Fruit fly (Drosophila melanogaster) whole organism, embryonic: ENCODE results near the gene Cby.
A peak's percentile ranks its signal among the peaks of the same experiment; 100 is the strongest.

Experiments
- Ada2b ChIP-seq: fragments of 200-800 bp; sonication (Bioruptor generic); IDR thresholded peaks from 2 replicates; pipeline ENCODE4 v1.3.6; 2022; ENCODE audit warnings: missing biosample characterization, missing genetic modification characterization
- Aef1 ChIP-seq: fragments of 200-800 bp; sonication (Bioruptor generic); IDR thresholded peaks from 3 replicates; pipeline ENCODE4 v1.3.6; 2022; ENCODE audit warnings: missing biosample characterization, missing genetic modification characterization
- Bgb ChIP-seq: fragments of 200-800 bp; sonication (Bioruptor generic); IDR thresholded peaks from 2 replicates; pipeline ENCODE4 v1.3.6; 2022; ENCODE audit warnings: missing biosample characterization, missing genetic modification characterization; ENCODE audit not compliant: partially characterized antibody
- CG10321 ChIP-seq: fragments of 200-800 bp; sonication (Bioruptor generic); IDR thresholded peaks from 2 replicates; pipeline ENCODE4 v1.3.6; 2022; ENCODE audit warnings: missing biosample characterization, missing genetic modification characterization
- CG10654 ChIP-seq: fragments of 200-800 bp; sonication (Bioruptor generic); optimal IDR thresholded peaks from 2 replicates; lab custom pipeline; 2016; ENCODE audit warnings: missing biosample characterization, missing genetic modification characterization
- CG11085 ChIP-seq: fragments of 200-800 bp; sonication (Bioruptor generic); IDR thresholded peaks from 2 replicates; pipeline ENCODE4 v1.3.6; 2022; ENCODE audit warnings: missing biosample characterization, missing genetic modification characterization
- CG11696 ChIP-seq: fragments of 200-800 bp; sonication (Bioruptor generic); IDR thresholded peaks from 2 replicates; pipeline ENCODE4 v1.3.6; 2022; ENCODE audit warnings: missing biosample characterization, missing genetic modification characterization
- CG12219 ChIP-seq: fragments of 200-800 bp; sonication (Bioruptor generic); optimal IDR thresholded peaks from 3 replicates; lab custom pipeline; 2018; ENCODE audit warnings: missing biosample characterization, mild to moderate bottlenecking, missing genetic modification characterization
- CG12769 ChIP-seq: fragments of 200-800 bp; sonication (Bioruptor generic); optimal IDR thresholded peaks from 2 replicates; lab custom pipeline; 2019; ENCODE audit warnings: missing biosample characterization, mild to moderate bottlenecking, missing genetic modification characterization, moderate library complexity
- CG15479 ChIP-seq: fragments of 200-800 bp; sonication (Bioruptor generic); optimal IDR thresholded peaks from 3 replicates; lab custom pipeline; 2019; ENCODE audit warnings: missing biosample characterization, mild to moderate bottlenecking, missing genetic modification characterization, moderate library complexity
- CG18011 ChIP-seq: fragments of 200-800 bp; sonication (Bioruptor generic); optimal IDR thresholded peaks from 2 replicates; lab custom pipeline; 2017; ENCODE audit warnings: missing biosample characterization, missing genetic modification characterization, mild to moderate bottlenecking, moderate library complexity, missing genotype
- CG1832 ChIP-seq: fragments of 200-800 bp; sonication (Bioruptor generic); optimal IDR thresholded peaks from 2 replicates; lab custom pipeline; 2017; ENCODE audit warnings: missing biosample characterization, mild to moderate bottlenecking, missing genetic modification characterization, inconsistent platforms
- CG18476 ChIP-seq: fragments of 200-800 bp; sonication (Bioruptor generic); optimal IDR thresholded peaks from 2 replicates; lab custom pipeline; 2016; ENCODE audit warnings: missing biosample characterization, mild to moderate bottlenecking, missing genetic modification characterization
- CG2116 ChIP-seq: fragments of 200-800 bp; sonication (Bioruptor generic); optimal IDR thresholded peaks from 3 replicates; lab custom pipeline; 2018; ENCODE audit warnings: missing biosample characterization, mild to moderate bottlenecking, missing genetic modification characterization
- CG2199 ChIP-seq: fragments of 200-800 bp; sonication (Bioruptor generic); IDR thresholded peaks from 3 replicates; pipeline ENCODE4 v1.3.6; 2022; ENCODE audit warnings: missing biosample characterization, missing genetic modification characterization
- CG33557 ChIP-seq: fragments of 200-800 bp; sonication (Bioruptor generic); optimal IDR thresholded peaks from 2 replicates; lab custom pipeline; 2019; ENCODE audit warnings: missing biosample characterization, mild to moderate bottlenecking, missing genetic modification characterization, moderate library complexity
- CG34422 ChIP-seq: fragments of 200-800 bp; sonication (Bioruptor generic); IDR thresholded peaks from 3 replicates; pipeline ENCODE4 v1.3.6; 2022; ENCODE audit warnings: missing biosample characterization, missing genetic modification characterization
- CG4282 ChIP-seq: fragments of 200-800 bp; sonication (Bioruptor generic); optimal IDR thresholded peaks from 2 replicates; lab custom pipeline; 2016; ENCODE audit warnings: missing biosample characterization, missing genetic modification characterization
- CG4707 ChIP-seq: fragments of 200-800 bp; sonication (Bioruptor generic); optimal IDR thresholded peaks from 2 replicates; lab custom pipeline; 2018; ENCODE audit warnings: missing biosample characterization, mild to moderate bottlenecking, missing genetic modification characterization, moderate library complexity
- CG7987 ChIP-seq: fragments of 200-800 bp; sonication (Bioruptor generic); optimal IDR thresholded peaks from 2 replicates; lab custom pipeline; 2018; ENCODE audit warnings: missing biosample characterization, mild to moderate bottlenecking, missing genetic modification characterization, moderate library complexity
- D ChIP-seq, 2 experiments: fragments of 200-800 bp in 1 of 2; fragments of >200 bp in 1 of 2; sonication (Bioruptor generic) in 1 of 2; optimal IDR thresholded peaks; 2 replicates in 1 of 2; 3 replicates in 1 of 2; lab custom pipeline; 2017; ENCODE audit warnings: mild to moderate bottlenecking in 1 of 2, missing biosample characterization in 1 of 2, missing genetic modification characterization in 1 of 2, missing genetic modification reagents in 1 of 2
- D19A ChIP-seq: fragments of 200-800 bp; optimal IDR thresholded peaks from 3 replicates; lab custom pipeline; 2019; ENCODE audit warnings: missing biosample characterization, mild to moderate bottlenecking, missing genetic modification characterization, moderate library complexity
- Dfd ChIP-seq, 2 experiments: fragments of >200 bp; optimal IDR thresholded peaks; 2 replicates each; lab custom pipeline; 2017; ENCODE audit warnings: missing biosample characterization in 2 of 2, missing genetic modification characterization in 2 of 2
- Dll ChIP-seq: fragments of 200-800 bp; sonication (Bioruptor generic); IDR thresholded peaks from 4 replicates; pipeline ENCODE4 v1.3.6; 2022; ENCODE audit warnings: missing biosample characterization, missing genetic modification characterization; ENCODE audit not compliant: partially characterized antibody
- Ets65A ChIP-seq: fragments of 200-800 bp; sonication (Bioruptor generic); peaks from one replicate; lab custom pipeline; 2016; ENCODE audit warnings: missing biosample characterization, missing genetic modification characterization
- MTF-1 ChIP-seq: fragments of 200-800 bp; sonication (Bioruptor generic); optimal IDR thresholded peaks from 2 replicates; lab custom pipeline; 2018; ENCODE audit warnings: missing biosample characterization, mild to moderate bottlenecking, missing genetic modification characterization, borderline replicate concordance
- Max ChIP-seq: fragments of 200-800 bp; sonication (Bioruptor generic); optimal IDR thresholded peaks from 2 replicates; lab custom pipeline; 2016; ENCODE audit warnings: missing biosample characterization, mild to moderate bottlenecking, missing genetic modification characterization
- Mrtf ChIP-seq: fragments of 200-800 bp; sonication (Bioruptor generic); IDR thresholded peaks from 3 replicates; pipeline ENCODE4 v1.3.6; 2022; ENCODE audit warnings: missing biosample characterization, missing genetic modification characterization
- Optix ChIP-seq: fragments of 200-800 bp; sonication (Bioruptor generic); IDR thresholded peaks from 3 replicates; pipeline ENCODE4 v1.3.6; 2022; ENCODE audit warnings: missing biosample characterization, missing genetic modification characterization
- Six4 ChIP-seq: fragments of 200-800 bp; sonication (Bioruptor generic); optimal IDR thresholded peaks from 2 replicates; lab custom pipeline; 2016; ENCODE audit warnings: missing biosample characterization, missing genetic modification characterization
- Sry-δ ChIP-seq: fragments of 200-800 bp; sonication (Bioruptor generic); optimal IDR thresholded peaks from 2 replicates; lab custom pipeline; 2016; ENCODE audit warnings: missing biosample characterization, missing genetic modification characterization
- Ssrp ChIP-seq: fragments of 200-800 bp; sonication (Bioruptor generic); optimal IDR thresholded peaks from 2 replicates; lab custom pipeline; 2018; ENCODE audit warnings: missing biosample characterization, mild to moderate bottlenecking, missing genetic modification characterization, moderate library complexity
- TFAM ChIP-seq: fragments of 200-800 bp; sonication (Bioruptor generic); optimal IDR thresholded peaks from 2 replicates; lab custom pipeline; 2017; ENCODE audit warnings: missing biosample characterization, missing genetic modification characterization, inconsistent platforms
- Vsx1 ChIP-seq: fragments of 200-800 bp; sonication (Bioruptor generic); optimal IDR thresholded peaks from 2 replicates; lab custom pipeline; 2017; ENCODE audit warnings: missing biosample characterization, mild to moderate bottlenecking, missing genetic modification characterization, missing genetic modification reagents
- al ChIP-seq: fragments of 200-800 bp; sonication (Bioruptor generic); IDR thresholded peaks from 2 replicates; pipeline ENCODE4 v1.3.6; 2022; ENCODE audit warnings: missing biosample characterization, missing genetic modification characterization
- bigmax ChIP-seq: fragments of 200-800 bp; sonication (Bioruptor generic); optimal IDR thresholded peaks from 2 replicates; lab custom pipeline; 2018; ENCODE audit warnings: missing biosample characterization, mild to moderate bottlenecking, missing genetic modification characterization
- chm ChIP-seq: fragments of 200-800 bp; sonication (Bioruptor generic); IDR thresholded peaks from 2 replicates; pipeline ENCODE4 v1.3.6; 2022; ENCODE audit warnings: missing biosample characterization, missing genetic modification characterization
- crol ChIP-seq: fragments of 200-800 bp; sonication (Bioruptor generic); IDR thresholded peaks from 2 replicates; pipeline ENCODE4 v1.3.6; 2022; ENCODE audit warnings: missing biosample characterization, missing genetic modification characterization
- da ChIP-seq: fragments of 200-800 bp; sonication (Bioruptor generic); optimal IDR thresholded peaks from 2 replicates; lab custom pipeline; 2016; ENCODE audit warnings: missing biosample characterization, missing genetic modification characterization
- dimm ChIP-seq: fragments of 200-800 bp; sonication (Bioruptor generic); IDR thresholded peaks from 2 replicates; pipeline ENCODE4 v1.3.6; 2022; ENCODE audit warnings: missing biosample characterization, missing genetic modification characterization
- gro ChIP-seq: fragments of 200-800 bp; sonication (Bioruptor generic); optimal IDR thresholded peaks from 2 replicates; lab custom pipeline; 2016; ENCODE audit warnings: missing biosample characterization, missing genetic modification characterization
- hth ChIP-seq: fragments of >200 bp; optimal IDR thresholded peaks from 2 replicates; lab custom pipeline; 2017; ENCODE audit warnings: inconsistent platforms
- insv ChIP-seq, 2 experiments: fragments of 200-800 bp; sonication (Bioruptor generic); optimal IDR thresholded peaks; 3 replicates each; lab custom pipeline; 2016 to 2018; ENCODE audit warnings: missing biosample characterization in 2 of 2, missing genetic modification characterization in 2 of 2
- nmo ChIP-seq: fragments of 200-800 bp; sonication (Bioruptor generic); optimal IDR thresholded peaks from 2 replicates; lab custom pipeline; 2018; ENCODE audit warnings: missing biosample characterization, mild to moderate bottlenecking, missing genetic modification characterization, moderate library complexity
- nom ChIP-seq: fragments of 200-800 bp; sonication (Bioruptor generic); optimal IDR thresholded peaks from 2 replicates; lab custom pipeline; 2017; ENCODE audit warnings: missing biosample characterization, missing genetic modification characterization, mild to moderate bottlenecking, moderate library complexity, missing genetic modification reagents
- seq ChIP-seq: fragments of 200-800 bp; sonication (Bioruptor generic); IDR thresholded peaks from 2 replicates; pipeline ENCODE4 v1.3.6; 2022; ENCODE audit warnings: missing biosample characterization, missing genetic modification characterization
- sisA ChIP-seq: fragments of 200-800 bp; sonication (Bioruptor generic); IDR thresholded peaks from 2 replicates; pipeline ENCODE4 v1.3.6; 2022; ENCODE audit warnings: missing biosample characterization, missing genetic modification characterization
- yki ChIP-seq: fragments of >200 bp; optimal IDR thresholded peaks from 3 replicates; lab custom pipeline; 2018
- z ChIP-seq: fragments of 200-800 bp; sonication (Bioruptor generic); IDR thresholded peaks from 3 replicates; pipeline ENCODE4 v1.3.6; 2022; ENCODE audit warnings: missing biosample characterization, missing genetic modification characterization

Gene Cby

DNA sequence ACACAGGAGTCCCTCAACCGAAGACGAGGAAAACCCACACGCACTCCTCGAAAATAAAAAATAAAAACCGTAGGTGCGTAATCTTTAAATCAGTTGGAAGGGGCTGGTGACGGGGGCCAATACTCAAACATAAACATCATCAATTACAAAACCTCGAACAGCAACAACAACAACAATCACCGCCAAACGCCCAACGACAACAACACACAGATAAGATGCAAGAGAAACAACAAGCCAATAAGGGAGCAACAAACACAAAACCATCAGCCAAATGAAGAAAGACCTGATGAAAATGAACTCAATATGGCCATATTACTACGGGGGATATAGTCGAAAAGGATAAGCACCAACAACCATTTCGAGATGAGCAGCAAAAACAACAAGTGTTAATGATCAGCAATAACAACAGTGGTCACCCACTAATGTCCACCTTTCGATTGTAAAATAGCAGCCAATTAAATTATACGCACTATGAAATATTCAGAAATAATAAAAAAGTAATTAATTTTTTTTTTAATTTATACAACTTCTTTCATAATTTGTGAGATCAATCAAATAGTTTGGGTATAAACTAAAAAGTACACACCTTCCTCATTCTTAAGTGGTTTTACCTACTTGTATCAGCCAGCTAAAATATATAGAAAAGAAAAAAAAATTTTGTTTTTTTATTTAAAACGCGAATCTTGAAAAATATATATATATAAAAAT, 44.0 kb upstream of the Cby start (continued):
- TF ChIP-seq CG4707: no peak
- no peak for TF ChIP-seq CG34422 (GFP tag; lab: Robert Waterston, UW)
- TF ChIP-seq sisA (GFP tag; lab: Robert Waterston, UW): peak; percentile 21; the same call in 1 of the 2 replicates
- no peak for TF ChIP-seq Mrtf
- no peak for TF ChIP-seq CG11085 (GFP tag; lab: Robert Waterston, UW)
- TF ChIP-seq MTF-1 (GFP tag; lab: Kevin White, UChicago): no peak
- no peak for TF ChIP-seq Ssrp (tag; lab: Kevin White, UChicago)
- TF ChIP-seq insv (GFP tag; optimal IDR thresholded peaks at IDR 0.05; lab: Kevin White, UChicago): no peak
- TF ChIP-seq Vsx1 (GFP tag; lab: Kevin White, UChicago): no peak
- TF ChIP-seq CG12769: no peak
- peak; percentile 37 for TF ChIP-seq nmo (GFP tag; lab: Kevin White, UChicago)
- no peak for TF ChIP-seq Aef1
- TF ChIP-seq CG2116 (GFP tag; lab: Kevin White, UChicago): peak; percentile 4
- TF ChIP-seq CG4282 (GFP tag; lab: Kevin White, UChicago): no peak
- TF ChIP-seq yki (lab: Kevin White, UChicago): no peak
- TF ChIP-seq CG12219: no peak
- TF ChIP-seq CG11696 (GFP tag; lab: Robert Waterston, UW): no peak
- TF ChIP-seq CG18011 (GFP tag; lab: Kevin White, UChicago): no peak
- TF ChIP-seq gro: no peak
- TF ChIP-seq Six4 (GFP tag; lab: Kevin White, UChicago): no peak
- TF ChIP-seq CG18476: no peak
- TF ChIP-seq al (GFP tag; lab: Robert Waterston, UW): no peak
- TF ChIP-seq Max (GFP tag; lab: Kevin White, UChicago): no peak
- TF ChIP-seq Sry-δ (GFP tag; lab: Kevin White, UChicago): no peak

DNA sequence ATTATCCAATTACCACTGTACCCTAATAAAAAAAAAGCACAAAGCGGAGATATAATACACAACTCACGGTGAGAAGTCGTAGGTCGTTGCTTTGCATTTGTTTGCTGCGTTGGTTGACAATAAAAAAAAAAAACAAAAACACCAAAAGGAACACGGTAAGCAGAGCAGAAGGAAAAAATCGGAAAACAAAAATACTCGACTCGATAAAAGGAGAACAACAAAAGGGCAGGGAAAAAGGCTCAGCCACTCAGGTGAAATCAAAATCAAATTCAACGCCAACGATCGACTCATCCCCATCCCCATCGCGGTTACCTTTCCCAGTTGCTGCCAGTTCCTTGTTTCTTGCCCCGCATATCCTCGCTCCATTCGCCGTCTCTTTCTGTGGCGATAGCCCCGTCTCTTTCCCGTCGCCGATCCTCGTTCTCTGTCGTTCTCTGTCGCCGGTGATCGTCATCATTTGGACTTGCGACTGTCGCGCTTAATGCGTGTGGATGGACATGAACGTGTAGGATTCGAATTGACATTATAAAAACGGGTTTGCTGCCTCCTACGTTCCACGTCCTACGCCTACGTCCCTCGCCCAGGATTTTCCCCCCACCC, 43.3 kb upstream of the Cby start:
- 0 out of 2 replicates have a peak, but pooled peaks have one; percentile 3 for TF ChIP-seq Ada2b
- peak; percentile 10 for TF ChIP-seq CG15479
- no peak for TF ChIP-seq Optix
- TF ChIP-seq CG10321 (GFP tag; lab: Robert Waterston, UW): peak; percentile 50; the same call in 1 of the 2 replicates
- peak; percentile 87 for TF ChIP-seq D (optimal IDR thresholded peaks at IDR 0.05; lab: Kevin White, UChicago)
- no peak for TF ChIP-seq D (GFP tag; optimal IDR thresholded peaks at IDR 0.05; lab: Kevin White, UChicago)
- TF ChIP-seq z (GFP tag; lab: Robert Waterston, UW): peak; percentile 63; the same call in 2 of the 3 replicates
- no peak for TF ChIP-seq da (GFP tag; lab: Kevin White, UChicago)
- peak; percentile 76 for TF ChIP-seq CG1832 (GFP tag; lab: Kevin White, UChicago)
- no peak for TF ChIP-seq bigmax (GFP tag; lab: Kevin White, UChicago)
- peak; percentile 88 for TF ChIP-seq nom (GFP tag; lab: Kevin White, UChicago)
- TF ChIP-seq CG2199 (GFP tag; lab: Robert Waterston, UW): 0 out of 3 replicates have a peak, but pooled peaks have one; percentile 43
- peak; percentile 62 for TF ChIP-seq Ets65A (GFP tag; lab: Kevin White, UChicago)
- TF ChIP-seq crol: peak; percentile 89

DNA sequence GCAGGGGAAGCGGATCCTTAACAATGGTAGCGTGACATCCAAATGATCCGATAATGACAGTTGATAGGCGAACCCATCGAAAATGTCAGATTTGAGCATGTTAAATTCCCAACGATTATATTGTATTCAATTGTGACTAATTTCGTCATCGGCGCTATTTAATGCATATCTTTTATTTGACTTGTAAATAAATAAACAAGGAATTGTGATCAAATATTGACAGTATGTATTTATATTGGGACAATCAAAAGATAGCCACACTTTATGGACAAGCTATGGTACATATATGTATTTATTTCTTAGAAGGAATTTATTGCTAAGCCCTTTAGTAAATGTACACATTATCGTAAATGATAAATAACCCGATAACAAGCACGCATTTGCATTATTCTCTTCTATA, 42.7 kb upstream of the Cby start:
- no peak for TF ChIP-seq hth (lab: Kevin White, UChicago)
- no peak for TF ChIP-seq CG10654 (GFP tag; lab: Kevin White, UChicago)
- no peak for TF ChIP-seq Dfd (GFP tag; optimal IDR thresholded peaks at IDR 0.05; lab: Kevin White, UChicago)
- TF ChIP-seq CG7987 (GFP tag; lab: Kevin White, UChicago): peak; percentile 2
- no peak for TF ChIP-seq TFAM (GFP tag; lab: Kevin White, UChicago)
- no peak for TF ChIP-seq dimm (GFP tag; lab: Robert Waterston, UW)
- TF ChIP-seq Dll (GFP tag; lab: Robert Waterston, UW): no peak
- peak; percentile 70 for TF ChIP-seq CG33557 (GFP tag; lab: Kevin White, UChicago)
- peak; percentile 35; the same call in 1 of the 2 replicates for TF ChIP-seq chm
- no peak for TF ChIP-seq Bgb (GFP tag; lab: Robert Waterston, UW)
- TF ChIP-seq seq (GFP tag; lab: Robert Waterston, UW): no peak
- TF ChIP-seq D19A: peak; percentile 18
